Worm (Caenorhabditis elegans): Measurements from ENCODE around the gene ZK688.12.
A peak's percentile ranks its signal among the peaks of the same experiment; 100 is the strongest.

ZK688.12 gene

DNA sequence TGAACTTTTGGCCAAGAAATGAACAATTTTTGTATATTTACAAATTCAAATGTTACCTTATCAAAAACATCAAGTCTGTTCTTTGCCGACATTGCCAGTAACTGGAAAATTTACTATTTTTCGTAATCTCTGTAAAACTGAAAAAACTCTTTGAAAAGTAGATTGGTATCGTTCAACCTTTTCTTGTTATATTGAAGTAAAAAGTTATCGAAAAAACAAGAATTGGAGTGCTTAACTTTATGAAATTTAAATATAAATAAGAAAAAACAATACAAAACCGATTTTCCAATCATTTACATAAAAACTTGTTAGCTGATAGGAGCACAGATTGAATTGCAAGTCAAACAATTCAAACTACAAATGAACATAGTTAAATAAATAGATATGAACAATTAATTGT is 28.5 kb downstream of the ZK688.12 start, which contains the start of gene ZK688.11:
TSS of gene ZK688.11 (minus strand) at position 101 of the 400 bp plus-strand sequence.
- TF ChIP-seq blmp-1 (tag; optimal IDR thresholded peaks at IDR 0.05) (no peak), drap-1 (GFP tag; optimal IDR thresholded peaks at IDR 0.05) (no peak)

DNA sequence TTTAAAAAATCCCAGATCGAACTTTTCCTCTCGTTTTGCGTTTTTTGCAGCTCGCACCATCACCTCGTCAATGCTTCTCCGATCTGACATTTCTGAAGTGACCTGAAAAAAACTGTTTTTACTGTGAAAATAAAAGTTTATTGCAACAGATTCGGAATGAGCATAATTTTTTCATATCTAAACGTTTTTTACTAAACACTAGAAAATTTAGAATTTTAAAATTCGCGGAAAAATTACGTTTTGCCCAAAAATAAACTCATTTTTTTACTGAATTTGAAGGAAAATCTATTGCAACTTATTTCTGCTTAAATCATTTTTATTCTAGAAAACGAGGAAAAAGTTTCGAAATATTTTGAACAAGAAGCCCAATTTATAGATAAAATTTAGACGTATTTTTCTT is 30.5 kb downstream of the ZK688.12 start, which contains the start of gene ZK688.9:
TSS of gene ZK688.9 (minus strand) at position 101 of the 400 bp plus-strand sequence.
- TF ChIP-seq elt-3 (tag; optimal IDR thresholded peaks at IDR 0.05) (no peak), unc-62 (GFP tag; optimal IDR thresholded peaks at IDR 0.05) (no peak), zip-8 (tag; optimal IDR thresholded peaks at IDR 0.05) (no peak), sem-2 (GFP tag; optimal IDR thresholded peaks at IDR 0.05) (no peak), mab-5 (tag; optimal IDR thresholded peaks at IDR 0.05) (no peak), unc-39 (tag; optimal IDR thresholded peaks at IDR 0.05) (no peak), nhr-2 (tag; optimal IDR thresholded peaks at IDR 0.05) (no peak), sptf-1 (tag; optimal IDR thresholded peaks at IDR 0.05) (no peak)

DNA sequence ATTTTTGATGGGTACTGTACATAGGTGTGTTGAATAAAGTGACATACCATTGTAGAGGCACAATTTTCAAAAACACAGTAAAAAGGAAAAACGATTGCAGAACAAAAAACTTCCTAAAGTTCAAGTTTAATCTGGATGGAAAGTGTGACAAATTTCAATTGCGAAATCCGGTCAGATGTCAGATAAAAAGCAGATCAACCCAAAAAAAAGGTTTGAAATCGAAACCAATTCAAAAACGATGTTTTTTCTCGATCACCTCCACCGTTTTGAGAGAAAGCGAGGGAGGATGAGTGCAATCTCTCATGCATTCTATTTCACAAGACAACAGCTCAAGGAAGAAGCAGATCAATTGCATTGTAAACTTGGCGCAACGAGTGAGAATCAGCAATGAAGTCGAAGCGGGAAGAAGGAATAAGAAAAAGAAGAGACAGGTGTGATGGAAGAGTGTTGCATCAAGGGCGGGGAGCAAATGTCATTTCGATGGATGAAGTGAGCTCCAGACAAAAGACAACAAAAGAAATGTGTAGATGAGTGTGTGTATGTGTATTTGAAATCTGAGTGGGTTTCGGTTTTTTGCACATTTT is 33.2 kb downstream of the ZK688.12 start:
- TF ChIP-seq ceh-39 (tag; optimal IDR thresholded peaks at IDR 0.05) (no peak), hlh-1 (tag; optimal IDR thresholded peaks at IDR 0.05) (peak; percentile 75), sem-2 (GFP tag; optimal IDR thresholded peaks at IDR 0.05) (no peak), unc-120 (tag; optimal IDR thresholded peaks at IDR 0.05; ENCODE audit: poor library complexity, severe bottlenecking) (peak; percentile 57), unc-62 (GFP tag; optimal IDR thresholded peaks at IDR 0.05) (peak; percentile 46)

DNA sequence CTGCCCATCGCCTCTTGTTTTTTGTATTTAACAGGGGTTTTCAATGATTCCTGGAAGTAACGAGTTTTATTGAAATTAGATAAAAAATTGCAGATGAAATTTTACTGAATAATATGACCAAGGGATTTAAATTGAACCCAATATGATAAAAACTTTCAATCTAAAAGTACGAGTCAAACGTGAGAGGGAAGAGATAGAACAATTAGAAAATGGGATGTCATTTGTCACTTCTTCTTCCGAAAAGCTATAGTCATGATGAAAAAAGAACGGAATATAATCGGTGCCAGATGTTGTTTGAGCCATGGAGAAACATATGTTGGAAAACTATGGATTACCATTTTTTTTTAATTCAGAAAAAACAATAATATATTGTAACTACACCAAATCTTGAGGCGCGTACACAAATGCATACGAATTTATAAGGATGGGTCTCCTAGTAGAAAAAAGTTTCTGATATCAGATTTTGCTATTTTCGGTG is 34.5 kb downstream of the ZK688.12 start, which contains the start of gene sup-18:
TSS of gene sup-18 (minus strand) at position 51 of the 478 bp plus-strand sequence.
- TF ChIP-seq sem-2 (GFP tag; optimal IDR thresholded peaks at IDR 0.05) (no peak), lsy-2 (tag; optimal IDR thresholded peaks at IDR 0.05) (no peak), unc-39 (tag; optimal IDR thresholded peaks at IDR 0.05) (no peak), nhr-28 (tag; optimal IDR thresholded peaks at IDR 0.05) (no peak), zip-8 (tag; optimal IDR thresholded peaks at IDR 0.05) (no peak), lin-13 (tag; optimal IDR thresholded peaks at IDR 0.05) (no peak), ceh-83 (GFP tag; optimal IDR thresholded peaks at IDR 0.05) (no peak), flh-1 (GFP tag; optimal IDR thresholded peaks at IDR 0.05) (no peak), ceh-43 (GFP tag; optimal IDR thresholded peaks at IDR 0.05) (no peak), lin-32 (GFP tag; optimal IDR thresholded peaks at IDR 0.05) (no peak), blmp-1 (tag; optimal IDR thresholded peaks at IDR 0.05) (no peak), snpc-4 (tag; optimal IDR thresholded peaks at IDR 0.05) (no peak), mab-5 (tag; optimal IDR thresholded peaks at IDR 0.05) (no peak), nhr-2 (tag; optimal IDR thresholded peaks at IDR 0.05) (no peak), mls-2 (tag; optimal IDR thresholded peaks at IDR 0.05) (no peak), ces-1 (GFP tag; optimal IDR thresholded peaks at IDR 0.05) (no peak), unc-120 (tag; optimal IDR thresholded peaks at IDR 0.05; ENCODE audit: poor library complexity, severe bottlenecking) (no peak)

DNA sequence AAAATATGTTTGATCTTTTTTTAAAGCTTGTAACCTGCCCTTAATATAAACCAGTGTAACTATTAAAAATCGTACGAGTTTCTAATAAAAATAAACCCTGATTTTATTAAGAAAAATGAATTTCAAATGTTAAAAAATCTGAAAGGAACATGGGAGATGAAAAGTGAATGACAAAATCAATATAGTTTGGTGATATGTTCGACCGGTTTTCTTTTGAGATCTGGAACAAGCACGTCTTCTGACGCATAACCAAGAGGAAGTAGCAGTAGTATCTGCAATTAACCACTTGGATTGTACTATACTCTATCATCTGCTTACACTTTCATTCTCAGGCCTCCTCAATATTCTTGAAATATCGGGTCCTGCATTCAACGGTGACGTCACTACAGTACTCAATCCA is 36.3 kb downstream of the ZK688.12 start:
- TF ChIP-seq lsy-2 (tag; optimal IDR thresholded peaks at IDR 0.05) = no peak
- no peak for TF ChIP-seq nhr-28 (tag; optimal IDR thresholded peaks at IDR 0.05)
- no peak for TF ChIP-seq nhr-76 (tag; optimal IDR thresholded peaks at IDR 0.05)
- TF ChIP-seq sptf-1 (tag; optimal IDR thresholded peaks at IDR 0.05) = no peak
- TF ChIP-seq unc-120 (tag; optimal IDR thresholded peaks at IDR 0.05; ENCODE audit: poor library complexity, severe bottlenecking) = no peak
- TF ChIP-seq tbx-8 (GFP tag; optimal IDR thresholded peaks at IDR 0.05) = no peak
- no peak for TF ChIP-seq nhr-237 (tag; optimal IDR thresholded peaks at IDR 0.05)
- TF ChIP-seq unc-39 (tag; optimal IDR thresholded peaks at IDR 0.05) = no peak
- no peak for TF ChIP-seq nhr-12 (tag; optimal IDR thresholded peaks at IDR 0.05)
- TF ChIP-seq mep-1 (tag; optimal IDR thresholded peaks at IDR 0.05) = no peak
- TF ChIP-seq mab-5 (tag; optimal IDR thresholded peaks at IDR 0.05) = no peak
- no peak for TF ChIP-seq drap-1 (GFP tag; optimal IDR thresholded peaks at IDR 0.05)
- no peak for TF ChIP-seq M03D4.4 (tag; optimal IDR thresholded peaks at IDR 0.05)

DNA sequence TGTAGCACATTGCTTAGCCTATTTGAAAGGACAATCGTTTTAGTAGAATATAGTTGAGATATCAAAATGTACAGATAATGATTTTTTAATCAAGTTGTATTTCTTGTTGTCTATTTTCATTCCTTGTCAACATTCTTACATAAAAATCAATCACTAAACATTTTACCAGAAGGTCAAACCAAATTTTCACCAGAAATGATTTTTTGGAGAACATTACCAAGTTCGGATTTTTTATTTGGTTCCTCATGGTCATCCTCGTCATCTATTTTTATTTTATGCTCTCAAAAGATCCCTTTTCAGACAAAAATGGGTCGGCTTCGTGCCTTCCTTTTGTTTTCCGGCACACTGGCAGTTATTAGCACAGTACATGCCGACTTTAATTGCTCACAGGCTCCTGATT is 39.9 kb downstream of the ZK688.12 start, which contains the start of gene tyr-1:
TSS of gene tyr-1 (plus strand) at position 301 of the 400 bp plus-strand sequence.
- TF ChIP-seq tbx-8 (GFP tag; optimal IDR thresholded peaks at IDR 0.05) (no peak), mab-5 (tag; optimal IDR thresholded peaks at IDR 0.05) (no peak), ceh-43 (GFP tag; optimal IDR thresholded peaks at IDR 0.05) (no peak)
